Worm (Caenorhabditis elegans) whole organism, late embryonic: ENCODE data around the gene ugt-53.

Experiments used
- F13H6.1 ChIP-seq: sonication (generic microtip); optimal IDR thresholded peaks from 2 replicates; lab custom pipeline; 2016; ENCODE audit warnings: missing genetic modification characterization, missing compliant biosample characterization
- K02D7.2 ChIP-seq: sonication (generic microtip); optimal IDR thresholded peaks from 2 replicates; lab custom pipeline; 2017; ENCODE audit warnings: mild to moderate bottlenecking, missing genetic modification characterization, missing compliant biosample characterization
- ceh-19 ChIP-seq: fragments of 200-800 bp; sonication (Bioruptor generic); optimal IDR thresholded peaks from 2 replicates; lab custom pipeline; 2018; ENCODE audit warnings: mild to moderate bottlenecking, missing genetic modification characterization, missing compliant biosample characterization
- ceh-34 ChIP-seq: sonication (generic microtip); optimal IDR thresholded peaks from 2 replicates; lab custom pipeline; 2016; ENCODE audit warnings: mild to moderate bottlenecking, missing genetic modification characterization, missing compliant biosample characterization
- elt-2 ChIP-seq: sonication (generic microtip); optimal IDR thresholded peaks from 2 replicates; lab custom pipeline; 2016; ENCODE audit warnings: missing genetic modification reagents, missing genetic modification characterization, missing compliant biosample characterization
- fkh-10 ChIP-seq: fragments of 150-350 bp; optimal IDR thresholded peaks from 2 replicates; lab custom pipeline; 2014; ENCODE audit warnings: missing biosample characterization, missing genetic modification reagents, missing genetic modification characterization
- nfya-1 ChIP-seq: sonication (generic microtip); optimal IDR thresholded peaks from 2 replicates; lab custom pipeline; 2017; ENCODE audit warnings: missing genetic modification characterization, mild to moderate bottlenecking, missing compliant biosample characterization, antibody characterized with exemption, moderate library complexity
- nhr-11 ChIP-seq: fragments of 150-350 bp; optimal IDR thresholded peaks from 2 replicates; lab custom pipeline; 2014; ENCODE audit warnings: missing biosample characterization, missing genetic modification characterization
- npax-4 ChIP-seq: sonication (generic microtip); optimal IDR thresholded peaks from 2 replicates; lab custom pipeline; 2016; ENCODE audit warnings: missing genetic modification characterization, missing compliant biosample characterization
- pqm-1 ChIP-seq: sonication (generic microtip); optimal IDR thresholded peaks from 2 replicates; lab custom pipeline; 2016; ENCODE audit warnings: missing genetic modification characterization, missing compliant biosample characterization
- tbx-7 ChIP-seq: sonication (generic microtip); optimal IDR thresholded peaks from 2 replicates; lab custom pipeline; 2016; ENCODE audit warnings: missing genotype, missing genetic modification characterization, missing compliant biosample characterization

DNA sequence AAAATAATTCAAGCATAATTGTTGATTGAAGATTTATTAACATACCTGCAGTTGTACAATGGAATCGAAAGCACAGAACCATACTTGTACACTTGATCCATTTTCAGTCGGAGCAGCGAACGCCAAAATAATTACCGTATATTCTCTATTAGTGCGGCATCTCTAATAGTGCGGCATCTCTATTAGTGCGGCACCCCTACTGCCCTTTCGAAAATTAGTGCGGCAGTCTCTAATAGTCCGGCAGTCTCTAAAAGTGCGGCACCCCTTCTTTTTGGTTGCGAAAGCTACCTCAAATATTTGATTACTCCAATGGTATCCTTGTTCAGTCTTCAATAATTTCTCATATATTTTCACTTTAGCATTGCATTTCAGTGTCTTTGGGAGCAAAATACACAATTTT, 31.0 kb upstream of the ugt-53 start, which contains the start of gene srt-34:
- TF ChIP-seq npax-4 (tag; lab: Kevin White, UChicago), result no peak
- no peak for TF ChIP-seq pqm-1 (tag; lab: Kevin White, UChicago)
- TF ChIP-seq elt-2 (tag; lab: Kevin White, UChicago), result no peak
- TF ChIP-seq ceh-34, result no peak
- TF ChIP-seq nfya-1 (tag; lab: Kevin White, UChicago), result no peak
- no peak for TF ChIP-seq tbx-7 (tag; lab: Kevin White, UChicago)
- no peak for TF ChIP-seq F13H6.1
- TF ChIP-seq fkh-10, result no peak
- no peak for TF ChIP-seq ceh-19 (GFP tag; lab: Kevin White, UChicago)
- TF ChIP-seq nhr-11 (tag; lab: Kevin White, UChicago), result no peak
- no peak for TF ChIP-seq K02D7.2 (tag; lab: Kevin White, UChicago)
